Worm (Caenorhabditis elegans) whole organism, young adult: ENCODE data around the gene lgc-14.

Source experiments
- B0019.2 ChIP-seq: fragments of 200-800 bp; sonication (Bioruptor generic); conservative IDR thresholded peaks from 2 replicates; pipeline ENCODE4 v1.3.6; 2022; ENCODE audit warnings: missing genetic modification reagents, missing genetic modification characterization, missing compliant biosample characterization
- D2030.7 ChIP-seq: fragments of 200-800 bp; sonication (Bioruptor generic); IDR thresholded peaks from 2 replicates; pipeline ENCODE4 v1.3.6; 2022; ENCODE audit warnings: missing genetic modification reagents, missing genetic modification characterization, missing compliant biosample characterization
- F52B5.7 ChIP-seq: sonication (generic microtip); optimal IDR thresholded peaks from 2 replicates; lab custom pipeline; 2016; ENCODE audit warnings: mild to moderate bottlenecking, missing genetic modification characterization, missing compliant biosample characterization
- F57C9.4 ChIP-seq: sonication (generic microtip); optimal IDR thresholded peaks from 2 replicates; lab custom pipeline; 2017; ENCODE audit warnings: mild to moderate bottlenecking, missing genetic modification characterization, missing compliant biosample characterization
- K11D2.4 ChIP-seq: fragments of 200-800 bp; sonication (Bioruptor generic); IDR thresholded peaks from 2 replicates; pipeline ENCODE4 v1.3.6; 2022; ENCODE audit warnings: missing genetic modification reagents, missing genetic modification characterization, missing compliant biosample characterization
- K12H6.12 ChIP-seq: fragments of 200-800 bp; sonication (Bioruptor generic); optimal IDR thresholded peaks from 2 replicates; lab custom pipeline; 2018; ENCODE audit warnings: mild to moderate bottlenecking, missing genetic modification characterization, missing compliant biosample characterization
- T07F8.4 ChIP-seq: sonication (generic microtip); optimal IDR thresholded peaks from 2 replicates; lab custom pipeline; 2016; ENCODE audit warnings: mild to moderate bottlenecking, missing genetic modification characterization, moderate library complexity, missing compliant biosample characterization
- Y53G8AR.9 ChIP-seq: fragments of 200-800 bp; sonication (Bioruptor generic); conservative IDR thresholded peaks from 2 replicates; pipeline ENCODE4 v1.3.6; 2022; ENCODE audit warnings: missing genetic modification reagents, missing genetic modification characterization, missing compliant biosample characterization
- akir-1 ChIP-seq: fragments of 200-800 bp; sonication (Bioruptor generic); optimal IDR thresholded peaks from 2 replicates; lab custom pipeline; 2018; ENCODE audit warnings: mild to moderate bottlenecking, missing genetic modification characterization, moderate library complexity, missing compliant biosample characterization
- aptf-2 ChIP-seq: fragments of 200-800 bp; sonication (Bioruptor generic); conservative IDR thresholded peaks from 2 replicates; pipeline ENCODE4 v1.3.6; 2022; ENCODE audit warnings: missing genetic modification reagents, missing genetic modification characterization, missing compliant biosample characterization
- aptf-3 ChIP-seq: fragments of 200-800 bp; sonication (Bioruptor generic); IDR thresholded peaks from 2 replicates; pipeline ENCODE4 v1.3.6; 2022; ENCODE audit warnings: missing genetic modification characterization, missing compliant biosample characterization
- athp-1 ChIP-seq: sonication (generic microtip); optimal IDR thresholded peaks from 2 replicates; lab custom pipeline; 2017; ENCODE audit warnings: mild to moderate bottlenecking, missing genetic modification characterization, missing compliant biosample characterization
- attf-6 ChIP-seq: fragments of 200-800 bp; sonication (Bioruptor generic); IDR thresholded peaks from 2 replicates; pipeline ENCODE4 v1.3.6; 2022; ENCODE audit warnings: missing genetic modification reagents, missing genetic modification characterization, missing compliant biosample characterization
- ccch-3 ChIP-seq: fragments of 200-800 bp; sonication (Bioruptor generic); optimal IDR thresholded peaks from 2 replicates; lab custom pipeline; 2018; ENCODE audit warnings: mild to moderate bottlenecking, missing genetic modification characterization, missing compliant biosample characterization
- cebp-1 ChIP-seq, 2 experiments: fragments of 200-800 bp in 1 of 2; sonication (Bioruptor generic) in 1 of 2; sonication (generic microtip) in 1 of 2; IDR thresholded peaks in 1 of 2; optimal IDR thresholded peaks in 1 of 2; 2 replicates each; pipeline versions ENCODE4 v1.3.6 to Lab custom; 2017 to 2022; ENCODE audit warnings: missing compliant biosample characterization in 2 of 2, missing genetic modification characterization in 2 of 2, mild to moderate bottlenecking in 1 of 2, missing genetic modification reagents in 1 of 2, moderate library complexity in 1 of 2
- cebp-2 ChIP-seq: fragments of 200-800 bp; sonication (Bioruptor generic); IDR thresholded peaks from 2 replicates; pipeline ENCODE4 v1.3.6; 2022; ENCODE audit warnings: missing genetic modification characterization, missing compliant biosample characterization
- ceh-100 ChIP-seq: fragments of 200-800 bp; sonication (Bioruptor generic); IDR thresholded peaks from 2 replicates; pipeline ENCODE4 v1.3.6; 2022; ENCODE audit warnings: missing genetic modification reagents, missing genetic modification characterization, missing compliant biosample characterization
- ceh-40 ChIP-seq: fragments of 200-800 bp; sonication (Bioruptor generic); IDR thresholded peaks from 2 replicates; pipeline ENCODE4 v1.3.6; 2022; ENCODE audit warnings: missing genetic modification characterization, missing compliant biosample characterization
- die-1 ChIP-seq: sonication (generic microtip); optimal IDR thresholded peaks from 2 replicates; lab custom pipeline; 2016; ENCODE audit warnings: missing genotype, mild to moderate bottlenecking, missing genetic modification characterization, missing compliant biosample characterization
- dox-1 ChIP-seq: fragments of 200-800 bp; sonication (Bioruptor generic); IDR thresholded peaks from 2 replicates; pipeline ENCODE4 v1.3.6; 2022; ENCODE audit warnings: missing genetic modification reagents, missing genetic modification characterization, missing compliant biosample characterization
- dpff-1 ChIP-seq: sonication (generic microtip); optimal IDR thresholded peaks from 2 replicates; lab custom pipeline; 2017; ENCODE audit warnings: mild to moderate bottlenecking, missing genetic modification characterization, missing compliant biosample characterization
- efl-1 ChIP-seq: fragments of 150-350 bp; optimal IDR thresholded peaks from 2 replicates; lab custom pipeline; 2014; ENCODE audit warnings: missing biosample characterization, missing genetic modification reagents, missing genetic modification characterization
- hmg-1.2 ChIP-seq: fragments of 200-800 bp; sonication (Bioruptor generic); IDR thresholded peaks from 2 replicates; pipeline ENCODE4 v1.3.6; 2022; ENCODE audit warnings: missing genetic modification reagents, missing genetic modification characterization, missing compliant biosample characterization
- hmg-20 ChIP-seq: fragments of 200-800 bp; sonication (Bioruptor generic); IDR thresholded peaks from 2 replicates; pipeline ENCODE4 v1.3.6; 2022; ENCODE audit warnings: missing genetic modification reagents, missing genetic modification characterization, missing compliant biosample characterization
- lin-35 ChIP-seq, 3 experiments: fragments of 150-350 bp in 2 of 3; sonication (generic microtip) in 1 of 3; optimal IDR thresholded peaks; 2 replicates each; lab custom pipeline; 2014 to 2018; ENCODE audit warnings: missing biosample characterization in 3 of 3, missing genetic modification characterization in 3 of 3, missing genetic modification reagents in 3 of 3
- mxl-1 ChIP-seq: sonication (generic microtip); optimal IDR thresholded peaks from 2 replicates; lab custom pipeline; 2016; ENCODE audit warnings: missing genetic modification characterization, missing compliant biosample characterization
- nhr-179 ChIP-seq: sonication (generic microtip); optimal IDR thresholded peaks from 2 replicates; lab custom pipeline; 2016; ENCODE audit warnings: mild to moderate bottlenecking, missing genetic modification characterization, missing compliant biosample characterization
- pha-4 ChIP-seq: fragments of 150-350 bp; sonication (generic microtip); optimal IDR thresholded peaks from 2 replicates; lab custom pipeline; 2014; ENCODE audit warnings: missing biosample characterization, missing genetic modification reagents, missing genetic modification characterization
- snpc-1.3 ChIP-seq: sonication (generic microtip); optimal IDR thresholded peaks from 2 replicates; lab custom pipeline; 2017; ENCODE audit warnings: missing genetic modification characterization, mild to moderate bottlenecking, missing compliant biosample characterization, antibody characterized with exemption, moderate library complexity, missing genotype, missing genetic modification reagents; ENCODE audit not compliant: insufficient read depth
- snpc-4 ChIP-seq, 5 experiments: fragments of 150-350 bp in 1 of 5; sonication (generic microtip) in 4 of 5; optimal IDR thresholded peaks; 2 replicates each; lab custom pipeline; 2014 to 2018; ENCODE audit warnings: missing genetic modification characterization in 5 of 5, missing biosample characterization in 3 of 5, antibody characterized with exemption in 2 of 5, mild to moderate bottlenecking in 2 of 5, missing compliant biosample characterization in 2 of 5, missing genotype in 2 of 5, moderate library complexity in 2 of 5, missing genetic modification reagents in 1 of 5
- sptf-2 ChIP-seq: fragments of 200-800 bp; sonication (Bioruptor generic); optimal IDR thresholded peaks from 2 replicates; lab custom pipeline; 2018; ENCODE audit warnings: mild to moderate bottlenecking, missing genetic modification characterization, missing compliant biosample characterization
- xnd-1 ChIP-seq: sonication (generic microtip); optimal IDR thresholded peaks from 2 replicates; lab custom pipeline; 2016; ENCODE audit warnings: missing genotype, missing genetic modification reagents, missing genetic modification characterization, missing compliant biosample characterization
- zfh-2 ChIP-seq: fragments of 200-800 bp; sonication (Bioruptor generic); conservative IDR thresholded peaks from 2 replicates; pipeline ENCODE4 v1.3.6; 2022; ENCODE audit warnings: missing genetic modification reagents, missing genetic modification characterization, missing compliant biosample characterization
- ztf-18 ChIP-seq: sonication (generic microtip); optimal IDR thresholded peaks from 2 replicates; lab custom pipeline; 2016; ENCODE audit warnings: missing genotype, mild to moderate bottlenecking, missing genetic modification characterization, missing compliant biosample characterization
- ztf-22 ChIP-seq: fragments of 200-800 bp; sonication (Bioruptor generic); optimal IDR thresholded peaks from 2 replicates; lab custom pipeline; 2018; ENCODE audit warnings: mild to moderate bottlenecking, missing genetic modification characterization, moderate library complexity, missing compliant biosample characterization
- ztf-28 ChIP-seq: fragments of 200-800 bp; sonication (Bioruptor generic); IDR thresholded peaks from 2 replicates; pipeline ENCODE4 v1.3.6; 2022; ENCODE audit warnings: missing genetic modification reagents, missing genetic modification characterization, missing compliant biosample characterization

Gene lgc-14

DNA sequence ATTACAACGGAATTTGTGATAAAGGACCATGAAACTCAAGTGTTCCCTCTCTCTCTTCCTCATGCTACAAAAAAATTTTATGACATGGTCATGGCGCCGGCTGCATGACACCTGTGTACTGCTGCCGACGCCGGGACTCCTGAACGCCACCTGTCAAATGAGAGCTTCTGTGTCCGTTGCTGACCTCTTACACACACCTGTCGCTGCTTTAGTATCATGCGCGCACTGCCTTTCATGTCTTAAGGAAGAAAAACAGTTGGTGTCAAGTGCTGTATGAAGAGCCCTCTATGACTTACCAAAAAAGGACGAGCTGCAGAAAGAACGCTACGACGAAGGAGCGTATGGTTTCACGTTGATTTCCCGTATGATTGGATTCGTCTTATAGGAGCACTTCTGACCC, 18.7 kb upstream of the lgc-14 start:
- no peak for TF ChIP-seq ceh-100 (GFP tag; lab: Robert Waterston, UW)
- no peak for TF ChIP-seq dpff-1 (tag; lab: Kevin White, UChicago)
- TF ChIP-seq pha-4 (tag; lab: Kevin White, UChicago): no peak
- TF ChIP-seq K11D2.4 (GFP tag; lab: Robert Waterston, UW): 0 out of 2 replicates have a peak, but pooled peaks have one; percentile 30
- no peak for TF ChIP-seq ceh-40 (GFP tag; lab: Robert Waterston, UW)

ce11 chrX:12093043-12093442, 18.3 kb upstream of the lgc-14 start, which contains the start of gene W03G11.4:
Gene W03G11.4, minus strand, starts transcription at chrX:12093143.
- TF ChIP-seq F52B5.7 (no peak), aptf-2 (GFP tag; lab: Robert Waterston, UW) (no peak), dox-1 (GFP tag; lab: Robert Waterston, UW) (no peak), hmg-20 (GFP tag; lab: Robert Waterston, UW) (no peak), Y53G8AR.9 (no peak), akir-1 (GFP tag; lab: Kevin White, UChicago) (no peak), sptf-2 (GFP tag; lab: Kevin White, UChicago) (no peak), snpc-4 (GFP tag; optimal IDR thresholded peaks at IDR 0.05; lab: Kevin White, UChicago) (no peak), snpc-4 (tag; optimal IDR thresholded peaks at IDR 0.05; lab: Kevin White, UChicago) (no peak), K11D2.4 (GFP tag; lab: Robert Waterston, UW) (no peak), T07F8.4 (tag; lab: Kevin White, UChicago) (no peak)

DNA sequence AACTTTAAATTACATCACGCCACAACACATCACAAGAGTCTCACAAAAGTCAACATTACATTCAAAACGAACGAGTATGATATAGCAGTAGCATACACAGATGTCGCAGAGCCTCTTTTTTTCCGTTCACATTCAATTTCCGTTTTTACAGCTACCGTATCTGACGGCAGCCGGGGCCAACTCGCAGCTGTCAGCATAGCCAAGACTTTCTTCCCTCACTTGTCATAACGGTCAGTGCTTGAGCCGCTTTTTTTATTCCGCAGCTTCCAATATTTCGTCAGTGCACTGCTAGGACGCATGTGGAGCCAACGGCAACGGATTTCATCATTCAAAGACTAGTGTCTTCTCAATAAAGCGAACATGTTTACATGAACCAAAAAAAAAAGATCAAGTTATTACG, 17.3 kb upstream of the lgc-14 start:
- TF ChIP-seq cebp-1 (GFP tag; IDR thresholded peaks at IDR 0.05; lab: Robert Waterston, UW) (0 out of 2 replicates have a peak, but pooled peaks have one; percentile 45), cebp-1 (tag; optimal IDR thresholded peaks at IDR 0.05; lab: Kevin White, UChicago) (no peak), efl-1 (GFP tag; lab: Kevin White, UChicago) (no peak)

DNA sequence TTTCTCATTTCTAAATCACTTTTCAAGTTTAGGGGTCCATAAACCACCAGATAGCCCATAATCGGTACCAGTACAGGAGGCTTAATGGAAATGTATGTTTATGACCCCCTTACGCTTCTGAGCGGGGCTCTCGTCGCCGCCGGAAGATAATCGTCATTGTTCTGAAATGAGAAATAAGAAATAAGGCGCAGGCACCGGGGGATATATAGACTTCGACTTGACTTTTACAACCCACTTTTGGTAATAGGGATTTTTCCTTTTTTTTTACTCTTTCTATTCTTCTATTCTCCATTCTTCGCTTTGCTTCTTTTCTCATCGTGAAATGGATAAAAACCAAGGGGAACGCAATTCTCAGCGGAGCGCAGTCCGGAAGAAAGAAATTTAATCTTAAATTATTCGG, 16.1 kb upstream of the lgc-14 start:
- no peak for TF ChIP-seq mxl-1 (tag; lab: Kevin White, UChicago)
- no peak for TF ChIP-seq B0019.2
- no peak for TF ChIP-seq F57C9.4 (tag; lab: Kevin White, UChicago)
- TF ChIP-seq hmg-1.2: no peak
- TF ChIP-seq cebp-1 (GFP tag; IDR thresholded peaks at IDR 0.05; lab: Robert Waterston, UW): no peak
- no peak for TF ChIP-seq cebp-1 (tag; optimal IDR thresholded peaks at IDR 0.05; lab: Kevin White, UChicago)

DNA sequence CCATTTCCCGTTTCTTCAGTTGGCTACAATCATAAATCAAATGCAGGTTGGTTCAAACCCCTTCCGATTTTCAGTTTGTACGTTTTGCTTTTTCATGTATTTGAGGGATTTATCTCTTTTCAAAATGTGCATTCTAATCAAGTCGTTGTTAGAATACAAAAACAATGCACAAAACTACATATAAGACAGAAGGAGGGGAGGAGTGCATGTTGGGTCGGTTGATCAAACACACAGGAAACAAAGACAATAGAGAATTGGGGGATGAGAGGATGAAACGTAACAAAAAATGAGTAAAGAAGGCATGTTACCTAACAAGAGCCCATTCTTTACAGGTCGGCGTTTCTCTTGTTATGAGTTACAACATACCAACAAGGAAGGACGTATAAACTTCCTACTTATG, 13.3 kb upstream of the lgc-14 start:
- TF ChIP-seq aptf-3: no peak
- TF ChIP-seq snpc-1.3 (tag; lab: Kevin White, UChicago): no peak
- TF ChIP-seq lin-35 (GFP tag; optimal IDR thresholded peaks at IDR 0.05; lab: Kevin White, UChicago): no peak
- TF ChIP-seq cebp-2 (GFP tag; lab: Robert Waterston, UW): no peak
- TF ChIP-seq ztf-18 (tag; lab: Kevin White, UChicago): no peak
- no peak for TF ChIP-seq athp-1 (tag; lab: Kevin White, UChicago)
- TF ChIP-seq ztf-22 (GFP tag; lab: Kevin White, UChicago): no peak
- TF ChIP-seq K12H6.12 (tag; lab: Kevin White, UChicago): no peak
- no peak for TF ChIP-seq zfh-2
- no peak for TF ChIP-seq ztf-28 (GFP tag; lab: Robert Waterston, UW)
- TF ChIP-seq die-1 (tag; lab: Kevin White, UChicago): no peak
- TF ChIP-seq D2030.7 (GFP tag; lab: Robert Waterston, UW): no peak
- no peak for TF ChIP-seq attf-6
- no peak for TF ChIP-seq xnd-1
- TF ChIP-seq nhr-179: no peak
- TF ChIP-seq ccch-3: no peak
